Fruit fly (Drosophila melanogaster): Measurements from ENCODE around the gene Sec3.

Sec3 gene

DNA sequence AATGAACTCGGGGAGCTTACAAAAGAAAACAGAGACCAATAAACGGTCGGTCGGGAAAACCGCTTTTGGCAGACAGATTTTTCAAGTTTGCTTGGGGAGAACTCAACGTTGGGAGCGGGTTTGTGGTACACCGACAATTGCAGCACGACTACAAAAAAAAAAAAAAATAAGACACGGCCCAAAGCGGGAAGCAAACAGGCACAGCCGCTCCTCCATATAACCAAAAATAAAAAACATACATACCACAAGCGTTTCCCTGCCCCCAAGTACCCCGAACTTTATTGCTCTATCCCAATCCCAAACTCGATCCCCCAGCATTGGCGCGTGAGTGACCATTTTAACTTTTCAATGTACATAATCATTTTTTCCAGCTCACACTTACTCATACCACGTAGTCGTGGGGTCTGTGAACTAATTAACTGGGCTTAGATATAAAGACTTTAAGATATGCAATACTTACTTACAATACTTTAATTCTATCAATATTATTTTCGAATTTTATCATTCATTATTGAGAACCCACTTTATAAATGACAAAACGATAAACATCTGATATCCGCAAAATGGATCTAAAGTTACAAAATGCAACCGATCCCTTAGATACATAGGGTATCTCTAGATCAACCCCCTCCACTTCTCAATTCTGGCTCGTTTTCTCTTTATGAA is 49.9 kb downstream of the Sec3 start:
- TF ChIP-seq CG11902 (GFP tag; optimal IDR thresholded peaks at IDR 0.05) (no peak), CG11762 (GFP tag; optimal IDR thresholded peaks at IDR 0.05; ENCODE audit: insufficient read depth) (no peak), Sox14 (GFP tag; optimal IDR thresholded peaks at IDR 0.05) (no peak), CG16779 (tag; optimal IDR thresholded peaks at IDR 0.05) (no peak), pdm3 (GFP tag; optimal IDR thresholded peaks at IDR 0.05) (no peak), lz (GFP tag; optimal IDR thresholded peaks at IDR 0.05) (no peak), CG7368 (GFP tag; optimal IDR thresholded peaks at IDR 0.05) (no peak), Smox (GFP tag; optimal IDR thresholded peaks at IDR 0.05) (no peak), CG6808 (GFP tag; optimal IDR thresholded peaks at IDR 0.05) (no peak), CG9139 (GFP tag; optimal IDR thresholded peaks at IDR 0.05) (no peak), CG8632 (GFP tag; optimal IDR thresholded peaks at IDR 0.05) (no peak), dsx (GFP tag; optimal IDR thresholded peaks at IDR 0.05; ENCODE audit: poor library complexity, severe bottlenecking) (no peak), net (GFP tag; optimal IDR thresholded peaks at IDR 0.05) (no peak), CG3032 (tag; optimal IDR thresholded peaks at IDR 0.05) (no peak), Gug (GFP tag; IDR thresholded peaks at IDR 0.05) (no peak), acj6 (GFP tag; optimal IDR thresholded peaks at IDR 0.05) (no peak), Eip75B (GFP tag; optimal IDR thresholded peaks at IDR 0.05) (no peak), CG6854 (GFP tag; optimal IDR thresholded peaks at IDR 0.05) (no peak), OdsH (GFP tag; optimal IDR thresholded peaks at IDR 0.05) (no peak), fd85E (GFP tag; optimal IDR thresholded peaks at IDR 0.05) (no peak), Ets21C (GFP tag; optimal IDR thresholded peaks at IDR 0.05) (no peak), CG10669 (GFP tag; optimal IDR thresholded peaks at IDR 0.05) (no peak), Ets96B (tag; optimal IDR thresholded peaks at IDR 0.05) (no peak), CG1621 (tag; optimal IDR thresholded peaks at IDR 0.05) (no peak), Hr38 (GFP tag; optimal IDR thresholded peaks at IDR 0.05) (no peak), Sox15 (GFP tag; optimal IDR thresholded peaks at IDR 0.05) (no peak), ss (GFP tag; optimal IDR thresholded peaks at IDR 0.05) (no peak), CG8119 (GFP tag; IDR thresholded peaks at IDR 0.05) (peak; percentile 46; the same call in 2 of the 3 replicates), vri (GFP tag; optimal IDR thresholded peaks at IDR 0.05) (no peak), CG4318 (GFP tag; optimal IDR thresholded peaks at IDR 0.05) (no peak), salr (GFP tag; optimal IDR thresholded peaks at IDR 0.05) (peak in 1 of 2 experiments; percentile 45), topi (GFP tag; optimal IDR thresholded peaks at IDR 0.05) (no peak), esn (GFP tag; optimal IDR thresholded peaks at IDR 0.05) (no peak), CG8319 (GFP tag; optimal IDR thresholded peaks at IDR 0.05) (no peak), Met (GFP tag; optimal IDR thresholded peaks at IDR 0.05) (no peak), CG34406 (GFP tag; optimal IDR thresholded peaks at IDR 0.05) (no peak), spab (GFP tag; optimal IDR thresholded peaks at IDR 0.05) (no peak), Eip93F (GFP tag; optimal IDR thresholded peaks at IDR 0.05) (no peak), CG6792 (GFP tag; optimal IDR thresholded peaks at IDR 0.05) (no peak), Blimp-1 (GFP tag; optimal IDR thresholded peaks at IDR 0.05) (no peak), Eip78C (GFP tag) (no peak), CG15336 (GFP tag; IDR thresholded peaks at IDR 0.05) (peak; percentile 59; the same call in 1 of the 2 replicates), Lpt (GFP tag; optimal IDR thresholded peaks at IDR 0.05) (peak; percentile 40), fkh (GFP tag; optimal IDR thresholded peaks at IDR 0.05) (no peak), svp (GFP tag) (no peak), CG10631 (GFP tag; optimal IDR thresholded peaks at IDR 0.05) (peak; percentile 3), CG6276 (GFP tag; optimal IDR thresholded peaks at IDR 0.05) (no peak), CG31627 (GFP tag; optimal IDR thresholded peaks at IDR 0.05) (no peak), Sox102F (GFP tag; optimal IDR thresholded peaks at IDR 0.05) (no peak), CG6163 (GFP tag; IDR thresholded peaks at IDR 0.05) (no peak), eg (GFP tag; IDR thresholded peaks at IDR 0.05) (peak; percentile 69), CG11294 (GFP tag; IDR thresholded peaks at IDR 0.05) (no peak)
